Worm (Caenorhabditis elegans) whole organism, young adult: Measurements from ENCODE around the gene R166.3.
A peak's percentile ranks its signal among the peaks of the same experiment; 100 is the strongest.

Experiments used
- B0035.1 ChIP-seq: sonication (generic microtip); optimal IDR thresholded peaks from 2 replicates; lab custom pipeline; 2016; ENCODE audit warnings: missing genetic modification characterization, mild to moderate bottlenecking, missing compliant biosample characterization, missing genotype, missing genetic modification reagents
- B0261.1 ChIP-seq: sonication (generic microtip); optimal IDR thresholded peaks from 2 replicates; lab custom pipeline; 2016; ENCODE audit warnings: mild to moderate bottlenecking, missing genetic modification characterization, moderate library complexity, missing compliant biosample characterization
- C17E4.6 ChIP-seq: fragments of 200-800 bp; sonication (Bioruptor generic); IDR thresholded peaks from 2 replicates; pipeline ENCODE4 v1.3.6; 2022; ENCODE audit warnings: missing genetic modification reagents, missing genetic modification characterization, missing compliant biosample characterization
- F10E7.11 ChIP-seq: sonication (generic microtip); optimal IDR thresholded peaks from 2 replicates; lab custom pipeline; 2017; ENCODE audit warnings: mild to moderate bottlenecking, missing genetic modification characterization, moderate library complexity, missing compliant biosample characterization
- F52B5.7 ChIP-seq: sonication (generic microtip); optimal IDR thresholded peaks from 2 replicates; lab custom pipeline; 2016; ENCODE audit warnings: mild to moderate bottlenecking, missing genetic modification characterization, missing compliant biosample characterization
- F55B11.4 ChIP-seq: sonication (generic microtip); optimal IDR thresholded peaks from 2 replicates; lab custom pipeline; 2016; ENCODE audit warnings: missing compliant biosample characterization, missing genetic modification characterization, borderline replicate concordance; ENCODE audit not compliant: insufficient read depth
- F57C9.4 ChIP-seq: sonication (generic microtip); optimal IDR thresholded peaks from 2 replicates; lab custom pipeline; 2017; ENCODE audit warnings: mild to moderate bottlenecking, missing genetic modification characterization, missing compliant biosample characterization
- Y56A3A.18 ChIP-seq: fragments of 200-800 bp; sonication (Bioruptor generic); IDR thresholded peaks from 2 replicates; pipeline ENCODE4 v1.3.6; 2022; ENCODE audit warnings: missing genetic modification reagents, missing genetic modification characterization, missing compliant biosample characterization
- Y79H2A.3 ChIP-seq: fragments of 200-800 bp; sonication (Bioruptor generic); conservative IDR thresholded peaks from 2 replicates; pipeline ENCODE4 v1.3.6; 2022; ENCODE audit warnings: missing genetic modification reagents, missing genetic modification characterization, missing compliant biosample characterization
- Y95B8A.8 ChIP-seq: fragments of 200-800 bp; sonication (Bioruptor generic); IDR thresholded peaks from 2 replicates; pipeline ENCODE4 v1.3.6; 2022; ENCODE audit warnings: missing genetic modification reagents, missing genetic modification characterization, missing compliant biosample characterization
- ZK185.1 ChIP-seq: sonication (generic microtip); optimal IDR thresholded peaks from 2 replicates; lab custom pipeline; 2016; ENCODE audit warnings: mild to moderate bottlenecking, missing genetic modification characterization, missing compliant biosample characterization; ENCODE audit not compliant: poor library complexity, severe bottlenecking
- ama-1 ChIP-seq, 3 experiments: fragments of 150-350 bp in 1 of 3; sonication (generic microtip) in 2 of 3; optimal IDR thresholded peaks; 2 replicates each; lab custom pipeline; 2014 to 2018; ENCODE audit warnings: missing biosample characterization in 2 of 3, missing genetic modification characterization in 2 of 3, missing genetic modification reagents in 2 of 3
- atf-7 ChIP-seq: sonication (generic microtip); optimal IDR thresholded peaks from 2 replicates; lab custom pipeline; 2017; ENCODE audit warnings: mild to moderate bottlenecking, missing genetic modification characterization, missing compliant biosample characterization
- bed-1 ChIP-seq: fragments of 200-800 bp; sonication (Bioruptor generic); IDR thresholded peaks from 2 replicates; pipeline ENCODE4 v1.3.6; 2022; ENCODE audit warnings: missing genetic modification reagents, missing genetic modification characterization, missing compliant biosample characterization
- bed-2 ChIP-seq: fragments of 200-800 bp; sonication (Bioruptor generic); IDR thresholded peaks from 2 replicates; pipeline ENCODE4 v1.3.6; 2022; ENCODE audit warnings: missing genetic modification reagents, missing genetic modification characterization, missing compliant biosample characterization
- ceh-100 ChIP-seq: fragments of 200-800 bp; sonication (Bioruptor generic); IDR thresholded peaks from 2 replicates; pipeline ENCODE4 v1.3.6; 2022; ENCODE audit warnings: missing genetic modification reagents, missing genetic modification characterization, missing compliant biosample characterization
- ceh-27 ChIP-seq: fragments of 200-800 bp; sonication (Bioruptor generic); optimal IDR thresholded peaks from 2 replicates; lab custom pipeline; 2018; ENCODE audit warnings: mild to moderate bottlenecking, missing genetic modification characterization, moderate library complexity, missing compliant biosample characterization
- ceh-40 ChIP-seq: fragments of 200-800 bp; sonication (Bioruptor generic); IDR thresholded peaks from 2 replicates; pipeline ENCODE4 v1.3.6; 2022; ENCODE audit warnings: missing genetic modification characterization, missing compliant biosample characterization
- ceh-58 ChIP-seq: fragments of 200-800 bp; sonication (Bioruptor generic); IDR thresholded peaks from 2 replicates; pipeline ENCODE4 v1.3.6; 2022; ENCODE audit warnings: missing genetic modification characterization, missing compliant biosample characterization
- ceh-79 ChIP-seq: sonication (generic microtip); optimal IDR thresholded peaks from 2 replicates; lab custom pipeline; 2017; ENCODE audit warnings: mild to moderate bottlenecking, missing genetic modification characterization, missing compliant biosample characterization
- chd-7 ChIP-seq: sonication (generic microtip); optimal IDR thresholded peaks from 2 replicates; lab custom pipeline; 2016; ENCODE audit warnings: mild to moderate bottlenecking, missing genetic modification characterization, moderate library complexity, missing compliant biosample characterization
- die-1 ChIP-seq: sonication (generic microtip); optimal IDR thresholded peaks from 2 replicates; lab custom pipeline; 2016; ENCODE audit warnings: missing genotype, mild to moderate bottlenecking, missing genetic modification characterization, missing compliant biosample characterization
- egl-44 ChIP-seq: fragments of 200-800 bp; sonication (Bioruptor generic); IDR thresholded peaks from 2 replicates; pipeline ENCODE4 v1.3.6; 2022; ENCODE audit warnings: missing genetic modification reagents, missing genetic modification characterization, missing compliant biosample characterization
- egrh-3 ChIP-seq: fragments of 200-800 bp; sonication (Bioruptor generic); IDR thresholded peaks from 2 replicates; pipeline ENCODE4 v1.3.6; 2022; ENCODE audit warnings: missing genetic modification reagents, missing genetic modification characterization, missing compliant biosample characterization
- fkh-3 ChIP-seq: sonication (generic microtip); optimal IDR thresholded peaks from 2 replicates; lab custom pipeline; 2016; ENCODE audit warnings: mild to moderate bottlenecking, missing genetic modification characterization, missing compliant biosample characterization
- hlh-26 ChIP-seq: fragments of 200-800 bp; sonication (Bioruptor generic); conservative IDR thresholded peaks from 2 replicates; pipeline ENCODE4 v1.3.6; 2022; ENCODE audit warnings: missing genetic modification reagents, missing genetic modification characterization, missing compliant biosample characterization
- lag-1 ChIP-seq: fragments of 200-800 bp; sonication (Bioruptor generic); IDR thresholded peaks from 2 replicates; pipeline ENCODE4 v1.3.6; 2022; ENCODE audit warnings: missing genetic modification reagents, missing genetic modification characterization, missing compliant biosample characterization
- let-526 ChIP-seq: fragments of 200-800 bp; sonication (Bioruptor generic); IDR thresholded peaks from 2 replicates; pipeline ENCODE4 v1.3.6; 2022; ENCODE audit warnings: missing genetic modification reagents, missing genetic modification characterization, missing compliant biosample characterization
- lin-40 ChIP-seq: sonication (generic microtip); optimal IDR thresholded peaks from 2 replicates; lab custom pipeline; 2016; ENCODE audit warnings: missing genetic modification characterization, mild to moderate bottlenecking, missing compliant biosample characterization, missing genotype, missing genetic modification reagents
- lin-54 ChIP-seq: fragments of 200-800 bp; sonication (Bioruptor generic); optimal IDR thresholded peaks from 2 replicates; lab custom pipeline; 2018; ENCODE audit warnings: mild to moderate bottlenecking, missing genetic modification characterization, missing compliant biosample characterization
- lir-1 ChIP-seq: fragments of 200-800 bp; sonication (Bioruptor generic); conservative IDR thresholded peaks from 2 replicates; pipeline ENCODE4 v1.3.6; 2022; ENCODE audit warnings: missing genetic modification reagents, missing genetic modification characterization, missing compliant biosample characterization
- madf-3 ChIP-seq: fragments of 200-800 bp; sonication (Bioruptor generic); IDR thresholded peaks from 2 replicates; pipeline ENCODE4 v1.3.6; 2022; ENCODE audit warnings: missing genetic modification reagents, missing genetic modification characterization, missing compliant biosample characterization
- nfya-1 ChIP-seq: sonication (generic microtip); optimal IDR thresholded peaks from 2 replicates; lab custom pipeline; 2017; ENCODE audit warnings: antibody characterized with exemption, missing compliant biosample characterization, missing genetic modification characterization, borderline replicate concordance; ENCODE audit not compliant: insufficient read depth
- nhr-27 ChIP-seq: fragments of 200-800 bp; sonication (Bioruptor generic); optimal IDR thresholded peaks from 2 replicates; lab custom pipeline; 2018; ENCODE audit warnings: mild to moderate bottlenecking, missing genetic modification characterization, moderate library complexity, missing compliant biosample characterization
- pbrm-1 ChIP-seq: fragments of 200-800 bp; sonication (Bioruptor generic); IDR thresholded peaks from 2 replicates; pipeline ENCODE4 v1.3.6; 2022; ENCODE audit warnings: missing genetic modification reagents, missing genetic modification characterization, missing compliant biosample characterization
- rec-8 ChIP-seq, 2 experiments: sonication (generic microtip); optimal IDR thresholded peaks; 2 replicates each; lab custom pipeline; 2016; ENCODE audit warnings: mild to moderate bottlenecking in 2 of 2, missing genetic modification characterization in 2 of 2, missing genetic modification reagents in 2 of 2, missing genotype in 2 of 2, missing biosample characterization in 1 of 2, missing compliant biosample characterization in 1 of 2, moderate library complexity in 1 of 2
- sdz-38 ChIP-seq: sonication (generic microtip); optimal IDR thresholded peaks from 2 replicates; lab custom pipeline; 2016; ENCODE audit warnings: missing genotype, missing genetic modification characterization, missing compliant biosample characterization
- snpc-1.1 ChIP-seq: sonication (generic microtip); optimal IDR thresholded peaks from 2 replicates; lab custom pipeline; 2017; ENCODE audit warnings: missing genetic modification characterization, mild to moderate bottlenecking, missing compliant biosample characterization, antibody characterized with exemption, moderate library complexity, missing genotype, missing genetic modification reagents; ENCODE audit not compliant: insufficient read depth
- snpc-4 ChIP-seq, 5 experiments: fragments of 150-350 bp in 1 of 5; sonication (generic microtip) in 4 of 5; optimal IDR thresholded peaks; 2 replicates each; lab custom pipeline; 2014 to 2018; ENCODE audit warnings: missing genetic modification characterization in 5 of 5, missing biosample characterization in 3 of 5, antibody characterized with exemption in 2 of 5, mild to moderate bottlenecking in 2 of 5, missing compliant biosample characterization in 2 of 5, missing genotype in 2 of 5, moderate library complexity in 2 of 5, missing genetic modification reagents in 1 of 5
- sptf-2 ChIP-seq: fragments of 200-800 bp; sonication (Bioruptor generic); optimal IDR thresholded peaks from 2 replicates; lab custom pipeline; 2018; ENCODE audit warnings: mild to moderate bottlenecking, missing genetic modification characterization, missing compliant biosample characterization
- unc-130 ChIP-seq: sonication (generic microtip); optimal IDR thresholded peaks from 2 replicates; lab custom pipeline; 2016; ENCODE audit warnings: missing genetic modification reagents, missing genetic modification characterization, missing compliant biosample characterization
- xnd-1 ChIP-seq: sonication (generic microtip); optimal IDR thresholded peaks from 2 replicates; lab custom pipeline; 2016; ENCODE audit warnings: missing genotype, missing genetic modification reagents, missing genetic modification characterization, missing compliant biosample characterization
- zim-3 ChIP-seq: sonication (generic microtip); optimal IDR thresholded peaks from 2 replicates; lab custom pipeline; 2017; ENCODE audit warnings: mild to moderate bottlenecking, missing genetic modification characterization, moderate library complexity, missing compliant biosample characterization
- ztf-3 ChIP-seq: fragments of 200-800 bp; sonication (Bioruptor generic); optimal IDR thresholded peaks from 2 replicates; lab custom pipeline; 2018; ENCODE audit warnings: mild to moderate bottlenecking, missing genetic modification characterization, missing compliant biosample characterization
- ztf-6 ChIP-seq: fragments of 200-800 bp; sonication (Bioruptor generic); IDR thresholded peaks from 2 replicates; pipeline ENCODE4 v1.3.6; 2022; ENCODE audit warnings: missing genetic modification reagents, missing genetic modification characterization, missing compliant biosample characterization

Gene R166.3

ce11 chrII:10542654-10543456 is 3.7 kb upstream of the R166.3 start (continued):
- TF ChIP-seq B0035.1 (tag; lab: Kevin White, UChicago): no peak
- TF ChIP-seq egrh-3 (GFP tag; lab: Robert Waterston, UW): no peak
- TF ChIP-seq B0261.1 (tag; lab: Kevin White, UChicago): no peak
- peak; percentile 18; the same call in 1 of the 2 replicates for TF ChIP-seq madf-3 (GFP tag; lab: Robert Waterston, UW)
- no peak for TF ChIP-seq ceh-100 (GFP tag; lab: Robert Waterston, UW)
- 0 out of 2 replicates have a peak, but pooled peaks have one; percentile 10 for TF ChIP-seq lag-1
- TF ChIP-seq ceh-58 (GFP tag; lab: Robert Waterston, UW): 0 out of 2 replicates have a peak, but pooled peaks have one; percentile 51
- peak; percentile 12; the same call in 1 of the 2 replicates for TF ChIP-seq Y56A3A.18 (GFP tag; lab: Robert Waterston, UW)
- TF ChIP-seq atf-7 (tag; lab: Kevin White, UChicago): no peak
- TF ChIP-seq lin-40 (tag; lab: Kevin White, UChicago): no peak
- no peak for TF ChIP-seq snpc-4 (GFP tag; optimal IDR thresholded peaks at IDR 0.05; lab: Kevin White, UChicago)
- no peak for TF ChIP-seq snpc-4 (tag; optimal IDR thresholded peaks at IDR 0.05; lab: Kevin White, UChicago)
- TF ChIP-seq C17E4.6 (GFP tag; lab: Robert Waterston, UW): no peak
- no peak for TF ChIP-seq ztf-6 (GFP tag; lab: Robert Waterston, UW)
- peak; percentile 4 for TF ChIP-seq lin-54 (GFP tag; lab: Kevin White, UChicago)
- TF ChIP-seq chd-7: peak; percentile 26
- TF ChIP-seq Y79H2A.3 (GFP tag; lab: Robert Waterston, UW): no peak
- peak; percentile 30 for TF ChIP-seq ZK185.1 (tag; lab: Kevin White, UChicago)
- TF ChIP-seq snpc-1.1: no peak
- TF ChIP-seq sdz-38 (tag; lab: Kevin White, UChicago): no peak
- no peak for TF ChIP-seq hlh-26 (GFP tag; lab: Robert Waterston, UW)
- TF ChIP-seq F52B5.7 (tag; lab: Kevin White, UChicago): peak; percentile 90
- no peak for TF ChIP-seq unc-130
- TF ChIP-seq F10E7.11 (tag; lab: Kevin White, UChicago): peak; percentile 36
- TF ChIP-seq ceh-27 (GFP tag; lab: Kevin White, UChicago): no peak
- no peak for TF ChIP-seq bed-2 (GFP tag; lab: Robert Waterston, UW)
- TF ChIP-seq ceh-40 (GFP tag; lab: Robert Waterston, UW): peak; percentile 48; the same call in 1 of the 2 replicates
- no peak for TF ChIP-seq sptf-2
- TF ChIP-seq lir-1: no peak
- no peak for TF ChIP-seq xnd-1 (tag; lab: Kevin White, UChicago)
- TF ChIP-seq Y95B8A.8 (GFP tag; lab: Robert Waterston, UW): peak; percentile 16; the same call in 1 of the 2 replicates
- no peak for TF ChIP-seq F57C9.4 (tag; lab: Kevin White, UChicago)
- no peak for TF ChIP-seq let-526
- peak; percentile 70 for TF ChIP-seq zim-3
- TF ChIP-seq F55B11.4 (tag; lab: Kevin White, UChicago): no peak
- no peak for TF ChIP-seq ceh-79 (tag; lab: Kevin White, UChicago)
- TF ChIP-seq fkh-3 (tag; lab: Kevin White, UChicago): no peak
- TF ChIP-seq nhr-27 (tag; lab: Kevin White, UChicago): peak; percentile 9
- TF ChIP-seq die-1: no peak
- no peak for TF ChIP-seq nfya-1
- TF ChIP-seq ztf-3 (GFP tag; lab: Kevin White, UChicago): no peak
- peak; percentile 33; the same call in 1 of the 2 replicates for TF ChIP-seq pbrm-1 (GFP tag; lab: Robert Waterston, UW)
- no peak for TF ChIP-seq rec-8 (tag; optimal IDR thresholded peaks at IDR 0.05; lab: Kevin White, UChicago)
- peak; percentile 19; the same call in 1 of the 2 replicates for TF ChIP-seq egl-44 (GFP tag; lab: Robert Waterston, UW)
- peak; percentile 93 for TF ChIP-seq ama-1 (optimal IDR thresholded peaks at IDR 0.05; lab: Kevin White, UChicago)
- TF ChIP-seq ama-1 (GFP tag; optimal IDR thresholded peaks at IDR 0.05; lab: Kevin White, UChicago): no peak
- TF ChIP-seq bed-1 (GFP tag; lab: Robert Waterston, UW): no peak
